Fruit fly (Drosophila melanogaster) whole organism, embryonic: ENCODE data around the gene CG17329.

Source experiments
- Aef1 ChIP-seq: fragments of 200-800 bp; sonication (Bioruptor generic); IDR thresholded peaks from 3 replicates; pipeline ENCODE4 v1.3.6; 2022; ENCODE audit warnings: missing biosample characterization, missing genetic modification characterization
- Antp ChIP-seq: fragments of 200-800 bp; sonication (Bioruptor generic); optimal IDR thresholded peaks from 3 replicates; lab custom pipeline; 2016; ENCODE audit warnings: missing biosample characterization, missing genetic modification characterization
- Atf3 ChIP-seq: fragments of 200-800 bp; sonication (Bioruptor generic); optimal IDR thresholded peaks from 3 replicates; lab custom pipeline; 2016; ENCODE audit warnings: missing biosample characterization, missing genetic modification characterization
- BtbVII ChIP-seq: fragments of 200-800 bp; sonication (Bioruptor generic); optimal IDR thresholded peaks from 3 replicates; lab custom pipeline; 2017; ENCODE audit warnings: missing biosample characterization, mild to moderate bottlenecking, missing genetic modification characterization
- CG10462 ChIP-seq: fragments of 200-800 bp; sonication (Bioruptor generic); optimal IDR thresholded peaks from 2 replicates; lab custom pipeline; 2016; ENCODE audit warnings: missing biosample characterization, missing genetic modification characterization
- CG11695 ChIP-seq: fragments of 200-800 bp; sonication (Bioruptor generic); IDR thresholded peaks from 3 replicates; pipeline ENCODE4 v1.3.6; 2022; ENCODE audit warnings: missing biosample characterization, missing genetic modification characterization
- CG12299 ChIP-seq: fragments of 200-800 bp; sonication (Bioruptor generic); optimal IDR thresholded peaks from 2 replicates; lab custom pipeline; 2018; ENCODE audit warnings: missing biosample characterization, mild to moderate bottlenecking, missing genetic modification characterization
- CG12942 ChIP-seq: fragments of 200-800 bp; sonication (Bioruptor generic); optimal IDR thresholded peaks from 3 replicates; lab custom pipeline; 2016; ENCODE audit warnings: missing biosample characterization, missing genetic modification characterization
- CG13775 ChIP-seq: fragments of 200-800 bp; sonication (Bioruptor generic); optimal IDR thresholded peaks from 3 replicates; lab custom pipeline; 2017; ENCODE audit warnings: missing biosample characterization, mild to moderate bottlenecking, missing genetic modification characterization
- CG15011 ChIP-seq: fragments of 200-800 bp; sonication (Bioruptor generic); optimal IDR thresholded peaks from 3 replicates; lab custom pipeline; 2018; ENCODE audit warnings: missing biosample characterization, mild to moderate bottlenecking, missing genetic modification characterization
- CG15073 ChIP-seq: fragments of 200-800 bp; sonication (Bioruptor generic); optimal IDR thresholded peaks from 2 replicates; lab custom pipeline; 2016; ENCODE audit warnings: missing biosample characterization, missing genetic modification characterization
- CG1529 ChIP-seq: fragments of 200-800 bp; sonication (Bioruptor generic); optimal IDR thresholded peaks from 3 replicates; lab custom pipeline; 2018; ENCODE audit warnings: missing biosample characterization, missing genetic modification characterization
- CG15514 ChIP-seq: fragments of 200-800 bp; sonication (Bioruptor generic); optimal IDR thresholded peaks from 3 replicates; lab custom pipeline; 2017; ENCODE audit warnings: missing biosample characterization, missing genetic modification characterization, mild to moderate bottlenecking, moderate library complexity, missing genetic modification reagents
- CG1603 ChIP-seq: fragments of 200-800 bp; sonication (Bioruptor generic); optimal IDR thresholded peaks from 2 replicates; lab custom pipeline; 2019; ENCODE audit warnings: missing biosample characterization, mild to moderate bottlenecking, missing genetic modification characterization, moderate library complexity
- CG1647 ChIP-seq: fragments of 200-800 bp; sonication (Bioruptor generic); optimal IDR thresholded peaks from 3 replicates; lab custom pipeline; 2016; ENCODE audit warnings: missing biosample characterization, missing genetic modification characterization
- CG17186 ChIP-seq: fragments of 200-800 bp; sonication (Bioruptor generic); optimal IDR thresholded peaks from 3 replicates; lab custom pipeline; 2017; ENCODE audit warnings: missing biosample characterization, missing genetic modification reagents, missing genetic modification characterization
- CG2129 ChIP-seq: fragments of 200-800 bp; sonication (Bioruptor generic); IDR thresholded peaks from 2 replicates; pipeline ENCODE4 v1.3.6; 2022; ENCODE audit warnings: missing biosample characterization, missing genetic modification characterization; ENCODE audit not compliant: partially characterized antibody
- CG2202 ChIP-seq: fragments of 200-800 bp; sonication (Bioruptor generic); optimal IDR thresholded peaks from 2 replicates; lab custom pipeline; 2018; ENCODE audit warnings: missing biosample characterization, mild to moderate bottlenecking, missing genetic modification characterization
- CG2678 ChIP-seq: fragments of 200-800 bp; sonication (Bioruptor generic); optimal IDR thresholded peaks from 3 replicates; lab custom pipeline; 2019; ENCODE audit warnings: missing biosample characterization, mild to moderate bottlenecking, missing genetic modification characterization, moderate library complexity
- CG2712 ChIP-seq: fragments of 200-800 bp; optimal IDR thresholded peaks from 3 replicates; lab custom pipeline; 2019; ENCODE audit warnings: missing biosample characterization, mild to moderate bottlenecking, missing genetic modification characterization, moderate library complexity
- CG4617 ChIP-seq: fragments of 200-800 bp; sonication (Bioruptor generic); optimal IDR thresholded peaks from 3 replicates; lab custom pipeline; 2016; ENCODE audit warnings: missing biosample characterization, missing genetic modification characterization, borderline replicate concordance
- CG6654 ChIP-seq: fragments of 200-800 bp; sonication (Bioruptor generic); optimal IDR thresholded peaks from 2 replicates; lab custom pipeline; 2017; ENCODE audit warnings: missing biosample characterization, mild to moderate bottlenecking, missing genetic modification characterization
- CG6813 ChIP-seq: fragments of 200-800 bp; sonication (Bioruptor generic); optimal IDR thresholded peaks from 2 replicates; lab custom pipeline; 2017; ENCODE audit warnings: missing biosample characterization, missing genetic modification characterization, mild to moderate bottlenecking, moderate library complexity, missing genetic modification reagents
- CG7928 ChIP-seq: fragments of 200-800 bp; sonication (Bioruptor generic); optimal IDR thresholded peaks from 2 replicates; lab custom pipeline; 2017; ENCODE audit warnings: missing biosample characterization, mild to moderate bottlenecking, missing genetic modification characterization
- CG7963 ChIP-seq: fragments of 200-800 bp; sonication (Bioruptor generic); IDR thresholded peaks from 3 replicates; pipeline ENCODE4 v1.3.6; 2022; ENCODE audit warnings: missing biosample characterization, missing genetic modification characterization; ENCODE audit not compliant: partially characterized antibody
- CG8765 ChIP-seq: fragments of 200-800 bp; sonication (Bioruptor generic); IDR thresholded peaks from 2 replicates; pipeline ENCODE4 v1.3.6; 2022; ENCODE audit warnings: missing biosample characterization, missing genetic modification characterization
- CG8924 ChIP-seq: fragments of 200-800 bp; optimal IDR thresholded peaks from 3 replicates; lab custom pipeline; 2019; ENCODE audit warnings: missing biosample characterization, mild to moderate bottlenecking, missing genetic modification characterization, moderate library complexity
- CG9727 ChIP-seq: fragments of 200-800 bp; sonication (Bioruptor generic); optimal IDR thresholded peaks from 3 replicates; lab custom pipeline; 2017; ENCODE audit warnings: missing biosample characterization, mild to moderate bottlenecking, missing genetic modification characterization
- CHES-1-like ChIP-seq: fragments of 200-800 bp; sonication (Bioruptor generic); optimal IDR thresholded peaks from 2 replicates; lab custom pipeline; 2016; ENCODE audit warnings: missing biosample characterization, missing genetic modification characterization
- Camta ChIP-seq: fragments of 200-800 bp; sonication (Bioruptor generic); optimal IDR thresholded peaks from 2 replicates; lab custom pipeline; 2016; ENCODE audit warnings: missing biosample characterization, missing genetic modification characterization
- GATAe ChIP-seq: fragments of 200-800 bp; sonication (Bioruptor generic); conservative IDR thresholded peaks from 2 replicates; pipeline ENCODE4 v1.3.6; 2022; ENCODE audit warnings: missing biosample characterization, missing genetic modification characterization
- HLH3B ChIP-seq: fragments of 200-800 bp; sonication (Bioruptor generic); IDR thresholded peaks from 2 replicates; pipeline ENCODE4 v1.3.6; 2022; ENCODE audit warnings: missing biosample characterization, missing genetic modification characterization
- Ssrp ChIP-seq: fragments of 200-800 bp; sonication (Bioruptor generic); optimal IDR thresholded peaks from 2 replicates; lab custom pipeline; 2018; ENCODE audit warnings: missing biosample characterization, mild to moderate bottlenecking, missing genetic modification characterization, moderate library complexity
- aop ChIP-seq: fragments of 200-800 bp; sonication (Bioruptor generic); IDR thresholded peaks from 2 replicates; pipeline ENCODE4 v1.3.6; 2022; ENCODE audit warnings: missing biosample characterization, missing genetic modification characterization
- chinmo ChIP-seq: fragments of 200-800 bp; sonication (Bioruptor generic); IDR thresholded peaks from 4 replicates; pipeline ENCODE4 v1.3.6; 2022; ENCODE audit warnings: missing biosample characterization, missing genetic modification characterization; ENCODE audit not compliant: partially characterized antibody
- ci ChIP-seq: fragments of 200-800 bp; sonication (Bioruptor generic); IDR thresholded peaks from 3 replicates; pipeline ENCODE4 v1.3.6; 2022; ENCODE audit warnings: missing biosample characterization, missing genetic modification characterization
- dimm ChIP-seq: fragments of 200-800 bp; sonication (Bioruptor generic); IDR thresholded peaks from 2 replicates; pipeline ENCODE4 v1.3.6; 2022; ENCODE audit warnings: missing biosample characterization, missing genetic modification characterization
- gem ChIP-seq: fragments of 200-800 bp; sonication (Bioruptor generic); optimal IDR thresholded peaks from 2 replicates; lab custom pipeline; 2019; ENCODE audit warnings: missing biosample characterization, mild to moderate bottlenecking, missing genetic modification characterization, moderate library complexity
- hbn ChIP-seq: fragments of 200-800 bp; sonication (Bioruptor generic); IDR thresholded peaks from 2 replicates; pipeline ENCODE4 v1.3.6; 2022; ENCODE audit warnings: missing biosample characterization, missing genetic modification characterization; ENCODE audit not compliant: partially characterized antibody
- hth ChIP-seq: fragments of >200 bp; optimal IDR thresholded peaks from 2 replicates; lab custom pipeline; 2017; ENCODE audit warnings: inconsistent platforms
- onecut ChIP-seq: fragments of 200-800 bp; sonication (Bioruptor generic); IDR thresholded peaks from 2 replicates; pipeline ENCODE4 v1.3.6; 2022; ENCODE audit warnings: missing biosample characterization, missing genetic modification characterization
- pb ChIP-seq: fragments of 200-800 bp; sonication (Bioruptor generic); optimal IDR thresholded peaks from 3 replicates; lab custom pipeline; 2016; ENCODE audit warnings: missing biosample characterization, missing genetic modification characterization
- ranshi ChIP-seq: fragments of 200-800 bp; sonication (Bioruptor generic); IDR thresholded peaks from 2 replicates; pipeline ENCODE4 v1.3.6; 2022; ENCODE audit warnings: missing biosample characterization, missing genetic modification characterization
- so ChIP-seq: fragments of 200-800 bp; sonication (Bioruptor generic); IDR thresholded peaks from 3 replicates; pipeline ENCODE4 v1.3.6; 2022; ENCODE audit warnings: missing biosample characterization, missing genetic modification characterization
- stc ChIP-seq: fragments of 200-800 bp; sonication (Bioruptor generic); IDR thresholded peaks from 2 replicates; pipeline ENCODE4 v1.3.6; 2022; ENCODE audit warnings: missing biosample characterization, missing genetic modification characterization
- tna ChIP-seq: fragments of 200-800 bp; sonication (Bioruptor generic); IDR thresholded peaks from 2 replicates; pipeline ENCODE4 v1.3.6; 2022; ENCODE audit warnings: missing biosample characterization, missing genetic modification characterization; ENCODE audit not compliant: partially characterized antibody
- unpg ChIP-seq: fragments of 200-800 bp; sonication (Bioruptor generic); optimal IDR thresholded peaks from 3 replicates; lab custom pipeline; 2018; ENCODE audit warnings: missing biosample characterization, mild to moderate bottlenecking, missing genetic modification characterization, moderate library complexity
- usp ChIP-seq: fragments of >200 bp; optimal IDR thresholded peaks from 2 replicates; lab custom pipeline; 2017; ENCODE audit warnings: missing biosample characterization, missing genetic modification characterization
- wek ChIP-seq: fragments of 200-800 bp; sonication (Bioruptor generic); optimal IDR thresholded peaks from 3 replicates; lab custom pipeline; 2018; ENCODE audit warnings: missing biosample characterization, mild to moderate bottlenecking, missing genetic modification characterization, moderate library complexity

The CG17329 gene

DNA sequence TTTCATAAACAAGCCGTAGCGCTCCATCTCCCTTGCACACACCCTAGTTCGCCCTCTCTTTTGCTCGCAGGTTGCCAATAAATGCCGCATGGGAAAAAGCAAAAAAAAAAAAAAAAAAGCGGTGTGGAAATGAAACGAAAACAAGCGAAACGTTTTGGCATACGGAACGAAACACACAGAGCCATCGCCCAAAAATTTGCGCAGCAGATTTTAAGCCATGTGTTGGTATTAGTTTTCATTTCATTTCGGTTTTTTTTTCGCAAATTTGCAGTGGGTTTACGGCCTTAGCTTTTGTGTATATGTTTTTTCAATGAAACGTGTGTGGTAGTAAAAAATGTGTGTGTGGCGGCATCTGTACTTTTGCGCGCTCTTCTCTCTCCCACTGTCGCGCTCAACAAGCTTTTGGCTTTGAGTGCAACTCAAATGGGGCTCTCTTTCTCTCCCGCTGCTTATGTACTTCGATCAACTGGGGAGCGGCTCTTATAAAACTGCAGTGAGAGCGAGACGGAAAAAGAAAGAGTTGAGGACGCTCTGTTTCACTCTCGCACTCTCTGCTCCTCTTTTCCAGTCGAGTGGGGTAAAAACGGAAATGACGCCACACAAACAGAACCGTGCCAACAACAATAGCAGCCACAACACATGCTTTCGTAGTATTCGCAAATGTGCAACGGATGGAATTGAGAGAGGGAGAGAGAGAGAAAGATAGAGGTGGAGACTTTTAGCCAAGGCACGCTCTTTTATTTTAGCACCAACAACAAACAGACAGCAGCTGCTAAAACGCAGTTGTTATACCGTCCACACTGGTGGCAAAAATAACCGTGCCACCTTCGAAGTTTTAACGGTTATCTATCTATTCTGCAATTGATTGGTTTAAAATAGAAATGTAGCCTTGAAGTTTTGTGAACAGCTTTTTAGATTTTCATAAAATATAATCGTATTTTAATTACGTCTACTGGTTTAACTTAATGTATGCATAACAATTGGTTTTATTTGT is 6.5 kb upstream of the CG17329 start (continued):
- no peak for TF ChIP-seq CG8765 (GFP tag; lab: Robert Waterston, UW)
- no peak for TF ChIP-seq hth (lab: Kevin White, UChicago)
- no peak for TF ChIP-seq CG2202 (tag; lab: Kevin White, UChicago)
- peak; percentile 33 for TF ChIP-seq CG2712
- peak; percentile 70 for TF ChIP-seq gem (tag; lab: Kevin White, UChicago)
- no peak for TF ChIP-seq CG2129 (GFP tag; lab: Robert Waterston, UW)
- peak; percentile 37 for TF ChIP-seq Antp
- peak; percentile 34 for TF ChIP-seq Camta (GFP tag; lab: Kevin White, UChicago)
- no peak for TF ChIP-seq Aef1
- TF ChIP-seq CG7928 (GFP tag; lab: Kevin White, UChicago), result peak; percentile 25
- no peak for TF ChIP-seq CG1529 (GFP tag; lab: Kevin White, UChicago)
- TF ChIP-seq CG6654 (GFP tag; lab: Kevin White, UChicago), result no peak
- TF ChIP-seq CG15514 (GFP tag; lab: Kevin White, UChicago), result peak; percentile 36
- peak; percentile 0 for TF ChIP-seq CG1647 (GFP tag; lab: Kevin White, UChicago)
- TF ChIP-seq CG13775, result peak; percentile 61
- peak; percentile 42 for TF ChIP-seq onecut (GFP tag; lab: Robert Waterston, UW)
- no peak for TF ChIP-seq so (GFP tag; lab: Robert Waterston, UW)
- TF ChIP-seq Ssrp (tag; lab: Kevin White, UChicago), result peak; percentile 1
- TF ChIP-seq CG10462 (GFP tag; lab: Kevin White, UChicago), result peak; percentile 2
- no peak for TF ChIP-seq stc (GFP tag; lab: Robert Waterston, UW)
- peak; percentile 45 for TF ChIP-seq CG9727
- TF ChIP-seq HLH3B (GFP tag; lab: Robert Waterston, UW), result no peak
- peak; percentile 23 for TF ChIP-seq CG12942 (GFP tag; lab: Kevin White, UChicago)
- peak; percentile 69 for TF ChIP-seq wek (GFP tag; lab: Kevin White, UChicago)
- TF ChIP-seq ci (GFP tag; lab: Robert Waterston, UW), result no peak
- TF ChIP-seq CG6813 (GFP tag; lab: Kevin White, UChicago), result peak; percentile 77
- no peak for TF ChIP-seq aop (GFP tag; lab: Robert Waterston, UW)
- no peak for TF ChIP-seq CG7963 (GFP tag; lab: Robert Waterston, UW)
- no peak for TF ChIP-seq Atf3
- no peak for TF ChIP-seq GATAe
- TF ChIP-seq tna, result no peak
- TF ChIP-seq CG15011 (GFP tag; lab: Kevin White, UChicago), result no peak
- TF ChIP-seq CG1603 (tag; lab: Kevin White, UChicago), result peak; percentile 30
- TF ChIP-seq CG12299 (tag; lab: Kevin White, UChicago), result no peak
- peak; percentile 74 for TF ChIP-seq CG2678 (tag; lab: Kevin White, UChicago)
- no peak for TF ChIP-seq usp (GFP tag; lab: Kevin White, UChicago)
- TF ChIP-seq ranshi, result no peak
- peak; percentile 51 for TF ChIP-seq unpg (GFP tag; lab: Kevin White, UChicago)
- no peak for TF ChIP-seq chinmo
- no peak for TF ChIP-seq dimm
- no peak for TF ChIP-seq pb (GFP tag; lab: Kevin White, UChicago)
- no peak for TF ChIP-seq CG11695 (GFP tag; lab: Robert Waterston, UW)
- TF ChIP-seq CG8924 (tag; lab: Kevin White, UChicago), result peak; percentile 36
- peak; percentile 4 for TF ChIP-seq CHES-1-like (GFP tag; lab: Kevin White, UChicago)
- peak; percentile 97 for TF ChIP-seq CG15073 (GFP tag; lab: Kevin White, UChicago)
- TF ChIP-seq BtbVII (GFP tag; lab: Kevin White, UChicago), result no peak
- TF ChIP-seq CG17186, result no peak
- TF ChIP-seq CG4617 (GFP tag; lab: Kevin White, UChicago), result no peak
- no peak for TF ChIP-seq hbn (GFP tag; lab: Robert Waterston, UW)
